Fruit fly (Drosophila melanogaster) whole organism, embryonic: ENCODE measurements around the gene CG43954.

Experiments used
- Adf1 ChIP-seq: fragments of 200-800 bp; sonication (Bioruptor generic); IDR thresholded peaks from 2 replicates; pipeline ENCODE4 v1.3.6; 2022; ENCODE audit warnings: missing biosample characterization, missing genetic modification characterization
- CG11398 ChIP-seq: fragments of 200-800 bp; sonication (Bioruptor generic); optimal IDR thresholded peaks from 2 replicates; lab custom pipeline; 2016; ENCODE audit warnings: missing biosample characterization, missing genetic modification characterization
- CG13287 ChIP-seq: fragments of 200-800 bp; sonication (Bioruptor generic); IDR thresholded peaks from 2 replicates; pipeline ENCODE4 v1.3.6; 2022; ENCODE audit warnings: missing biosample characterization, missing genetic modification characterization; ENCODE audit not compliant: partially characterized antibody
- CG13296 ChIP-seq: fragments of 200-800 bp; sonication (Bioruptor generic); optimal IDR thresholded peaks from 3 replicates; lab custom pipeline; 2018; ENCODE audit warnings: missing biosample characterization, mild to moderate bottlenecking, missing genetic modification characterization
- CG2889 ChIP-seq: fragments of 200-800 bp; sonication (Bioruptor generic); IDR thresholded peaks from 3 replicates; pipeline ENCODE4 v1.3.6; 2022; ENCODE audit warnings: missing biosample characterization, missing genetic modification characterization
- CG32532 ChIP-seq: fragments of 200-800 bp; sonication (Bioruptor generic); IDR thresholded peaks from 2 replicates; pipeline ENCODE4 v1.3.6; 2022; ENCODE audit warnings: missing biosample characterization, missing genetic modification characterization
- CG42726 ChIP-seq: fragments of 200-800 bp; sonication (Bioruptor generic); IDR thresholded peaks from 2 replicates; pipeline ENCODE4 v1.3.6; 2022; ENCODE audit warnings: missing biosample characterization, missing genetic modification characterization; ENCODE audit not compliant: partially characterized antibody
- Chrac-16 ChIP-seq: fragments of 200-800 bp; sonication (Bioruptor generic); optimal IDR thresholded peaks from 3 replicates; lab custom pipeline; 2016; ENCODE audit warnings: missing biosample characterization, missing genetic modification characterization
- Drgx ChIP-seq: fragments of 200-800 bp; sonication (Bioruptor generic); IDR thresholded peaks from 2 replicates; pipeline ENCODE4 v1.3.6; 2022; ENCODE audit warnings: missing biosample characterization, missing genetic modification characterization
- Ets65A ChIP-seq: fragments of 200-800 bp; sonication (Bioruptor generic); peaks from one replicate; lab custom pipeline; 2016; ENCODE audit warnings: missing biosample characterization, missing genetic modification characterization
- HLH3B ChIP-seq: fragments of 200-800 bp; sonication (Bioruptor generic); IDR thresholded peaks from 2 replicates; pipeline ENCODE4 v1.3.6; 2022; ENCODE audit warnings: missing biosample characterization, missing genetic modification characterization
- Hmr ChIP-seq: fragments of 200-800 bp; sonication (Bioruptor generic); optimal IDR thresholded peaks from 3 replicates; lab custom pipeline; 2017; ENCODE audit warnings: mild to moderate bottlenecking, missing biosample characterization, missing genetic modification reagents, missing genetic modification characterization
- Hr39 ChIP-seq: fragments of >200 bp; optimal IDR thresholded peaks from 2 replicates; lab custom pipeline; 2017
- Lhr ChIP-seq: fragments of 200-800 bp; sonication (Bioruptor generic); optimal IDR thresholded peaks from 3 replicates; lab custom pipeline; 2017; ENCODE audit warnings: mild to moderate bottlenecking, missing biosample characterization, missing genetic modification reagents, missing genetic modification characterization
- Med ChIP-seq: fragments of 200-800 bp; sonication (Bioruptor generic); peaks from one replicate; lab custom pipeline; 2016; ENCODE audit warnings: missing biosample characterization, missing genetic modification characterization, mild to moderate bottlenecking, inconsistent platforms, moderate library complexity
- Nf-YC ChIP-seq: fragments of 200-800 bp; optimal IDR thresholded peaks from 3 replicates; lab custom pipeline; 2019; ENCODE audit warnings: missing biosample characterization, mild to moderate bottlenecking, missing genetic modification characterization, moderate library complexity
- Stat92E ChIP-seq, 3 experiments: fragments of >200 bp in 2 of 3; fragments of 200-800 bp in 1 of 3; sonication (Bioruptor generic) in 1 of 3; optimal IDR thresholded peaks; 2 replicates each; lab custom pipeline; 2017 to 2019; ENCODE audit warnings: missing biosample characterization in 3 of 3, missing genetic modification characterization in 3 of 3, mild to moderate bottlenecking in 1 of 3, moderate library complexity in 1 of 3
- Tbp ChIP-seq: fragments of >200 bp; optimal IDR thresholded peaks from 2 replicates; lab custom pipeline; 2018; ENCODE audit warnings: missing biosample characterization, missing genetic modification characterization
- Trl ChIP-seq, 3 experiments: fragments of >200 bp in 2 of 3; fragments of 200-800 bp in 1 of 3; sonication (Bioruptor generic) in 1 of 3; optimal IDR thresholded peaks; 2 replicates in 1 of 3; 3 replicates in 2 of 3; lab custom pipeline; 2016 to 2017; ENCODE audit warnings: missing biosample characterization in 1 of 3, missing genetic modification characterization in 1 of 3
- abd-A ChIP-seq: fragments of 200-800 bp; sonication (Bioruptor generic); optimal IDR thresholded peaks from 3 replicates; lab custom pipeline; 2019; ENCODE audit warnings: missing biosample characterization, mild to moderate bottlenecking, missing genetic modification characterization, moderate library complexity
- aop ChIP-seq: fragments of 200-800 bp; sonication (Bioruptor generic); IDR thresholded peaks from 2 replicates; pipeline ENCODE4 v1.3.6; 2022; ENCODE audit warnings: missing biosample characterization, missing genetic modification characterization
- ara ChIP-seq: fragments of 200-800 bp; sonication (Bioruptor generic); IDR thresholded peaks from 2 replicates; pipeline ENCODE4 v1.3.6; 2022; ENCODE audit warnings: missing biosample characterization, missing genetic modification characterization
- bab2 ChIP-seq: fragments of 200-800 bp; sonication (Bioruptor generic); optimal IDR thresholded peaks from 2 replicates; lab custom pipeline; 2016; ENCODE audit warnings: missing biosample characterization, missing genetic modification characterization
- chif ChIP-seq, 2 experiments: fragments of 200-800 bp; sonication (Bioruptor generic); optimal IDR thresholded peaks; 3 replicates each; lab custom pipeline; 2016; ENCODE audit warnings: missing biosample characterization in 2 of 2, missing genetic modification characterization in 2 of 2
- chinmo ChIP-seq: fragments of 200-800 bp; sonication (Bioruptor generic); IDR thresholded peaks from 4 replicates; pipeline ENCODE4 v1.3.6; 2022; ENCODE audit warnings: missing biosample characterization, missing genetic modification characterization; ENCODE audit not compliant: partially characterized antibody
- ci ChIP-seq: fragments of 200-800 bp; sonication (Bioruptor generic); IDR thresholded peaks from 3 replicates; pipeline ENCODE4 v1.3.6; 2022; ENCODE audit warnings: missing biosample characterization, missing genetic modification characterization
- crol ChIP-seq: fragments of 200-800 bp; sonication (Bioruptor generic); IDR thresholded peaks from 2 replicates; pipeline ENCODE4 v1.3.6; 2022; ENCODE audit warnings: missing biosample characterization, missing genetic modification characterization
- dpn ChIP-seq, 2 experiments: fragments of 200-800 bp; sonication (Bioruptor generic); optimal IDR thresholded peaks; 3 replicates each; lab custom pipeline; 2016; ENCODE audit warnings: missing biosample characterization in 2 of 2, missing genetic modification characterization in 2 of 2
- ems ChIP-seq: fragments of 200-800 bp; sonication (Bioruptor generic); optimal IDR thresholded peaks from 3 replicates; lab custom pipeline; 2016; ENCODE audit warnings: missing biosample characterization, missing genetic modification characterization
- ewg ChIP-seq: fragments of 200-800 bp; sonication (Bioruptor generic); optimal IDR thresholded peaks from 3 replicates; lab custom pipeline; 2017; ENCODE audit warnings: mild to moderate bottlenecking, missing biosample characterization, missing genetic modification reagents, missing genetic modification characterization
- hkb ChIP-seq, 2 experiments: fragments of 200-800 bp in 1 of 2; fragments of >200 bp in 1 of 2; sonication (Bioruptor generic) in 1 of 2; IDR thresholded peaks in 1 of 2; optimal IDR thresholded peaks in 1 of 2; 2 replicates each; pipeline versions ENCODE4 v1.3.6 to Lab custom; 2017 to 2022; ENCODE audit warnings: missing biosample characterization in 1 of 2, missing genetic modification characterization in 1 of 2
- nerfin-1 ChIP-seq: fragments of 200-800 bp; sonication (Bioruptor generic); optimal IDR thresholded peaks from 3 replicates; lab custom pipeline; 2019; ENCODE audit warnings: missing biosample characterization, mild to moderate bottlenecking, missing genetic modification characterization, moderate library complexity
- nerfin-2 ChIP-seq: fragments of 200-800 bp; sonication (Bioruptor generic); IDR thresholded peaks from 2 replicates; pipeline ENCODE4 v1.3.6; 2022; ENCODE audit warnings: missing biosample characterization, missing genetic modification characterization; ENCODE audit not compliant: partially characterized antibody
- p53 ChIP-seq: fragments of 200-800 bp; sonication (Bioruptor generic); optimal IDR thresholded peaks from 2 replicates; lab custom pipeline; 2016; ENCODE audit warnings: missing biosample characterization, missing genetic modification characterization
- pb ChIP-seq: fragments of 200-800 bp; sonication (Bioruptor generic); optimal IDR thresholded peaks from 3 replicates; lab custom pipeline; 2016; ENCODE audit warnings: missing biosample characterization, missing genetic modification characterization
- peb ChIP-seq: fragments of 200-800 bp; sonication (Bioruptor generic); IDR thresholded peaks from 2 replicates; pipeline ENCODE4 v1.3.6; 2022; ENCODE audit warnings: missing biosample characterization, missing genetic modification characterization
- pum ChIP-seq: fragments of 200-800 bp; sonication (Bioruptor generic); optimal IDR thresholded peaks from 2 replicates; lab custom pipeline; 2016; ENCODE audit warnings: missing biosample characterization, missing genetic modification characterization
- scrt ChIP-seq: fragments of 200-800 bp; sonication (Bioruptor generic); optimal IDR thresholded peaks from 2 replicates; lab custom pipeline; 2018; ENCODE audit warnings: missing biosample characterization, mild to moderate bottlenecking, missing genetic modification characterization, moderate library complexity
- seq ChIP-seq: fragments of 200-800 bp; sonication (Bioruptor generic); IDR thresholded peaks from 2 replicates; pipeline ENCODE4 v1.3.6; 2022; ENCODE audit warnings: missing biosample characterization, missing genetic modification characterization
- sima ChIP-seq: fragments of 200-800 bp; sonication (Bioruptor generic); optimal IDR thresholded peaks from 2 replicates; lab custom pipeline; 2016; ENCODE audit warnings: missing biosample characterization, missing genetic modification characterization
- sisA ChIP-seq: fragments of 200-800 bp; sonication (Bioruptor generic); IDR thresholded peaks from 2 replicates; pipeline ENCODE4 v1.3.6; 2022; ENCODE audit warnings: missing biosample characterization, missing genetic modification characterization
- sqz ChIP-seq: fragments of 200-800 bp; sonication (Bioruptor generic); optimal IDR thresholded peaks from 3 replicates; lab custom pipeline; 2018; ENCODE audit warnings: missing biosample characterization, mild to moderate bottlenecking, missing genetic modification characterization
- sr ChIP-seq: fragments of 200-800 bp; sonication (Bioruptor generic); IDR thresholded peaks from 3 replicates; pipeline ENCODE4 v1.3.6; 2022; ENCODE audit warnings: missing biosample characterization, missing genetic modification characterization
- trem ChIP-seq: fragments of 200-800 bp; optimal IDR thresholded peaks from 3 replicates; lab custom pipeline; 2019; ENCODE audit warnings: missing biosample characterization, mild to moderate bottlenecking, missing genetic modification characterization, moderate library complexity
- trh ChIP-seq: fragments of 200-800 bp; sonication (Bioruptor generic); optimal IDR thresholded peaks from 2 replicates; lab custom pipeline; 2016; ENCODE audit warnings: missing biosample characterization, missing genetic modification characterization
- vnd ChIP-seq: fragments of 200-800 bp; sonication (Bioruptor generic); IDR thresholded peaks from 3 replicates; pipeline ENCODE4 v1.3.6; 2022; ENCODE audit warnings: missing biosample characterization, missing genetic modification characterization; ENCODE audit not compliant: partially characterized antibody
- zen2 ChIP-seq: fragments of 200-800 bp; sonication (Bioruptor generic); IDR thresholded peaks from 3 replicates; pipeline ENCODE4 v1.3.6; 2022; ENCODE audit warnings: missing biosample characterization, missing genetic modification characterization; ENCODE audit not compliant: partially characterized antibody

CG43954 gene

dm6 chr3L:16646865-16647459 is 64.5 kb downstream of the CG43954 start (continued):
- 0 out of 2 replicates have a peak, but pooled peaks have one; percentile 19 for TF ChIP-seq nerfin-2 (GFP tag; lab: Robert Waterston, UW)
- no peak for TF ChIP-seq trh (GFP tag; lab: Kevin White, UChicago)
- TF ChIP-seq peb (GFP tag; lab: Robert Waterston, UW): no peak
- peak; percentile 34; the same call in 1 of the 2 replicates for TF ChIP-seq CG32532 (GFP tag; lab: Robert Waterston, UW)
- TF ChIP-seq sr: no peak
- TF ChIP-seq dpn (GFP tag; optimal IDR thresholded peaks at IDR 0.05; lab: Kevin White, UChicago): peak in 1 of 2 experiments; percentile 31
- peak; percentile 89 for TF ChIP-seq Hr39 (lab: Kevin White, UChicago)
- TF ChIP-seq HLH3B (GFP tag; lab: Robert Waterston, UW): no peak
- TF ChIP-seq chinmo (GFP tag; lab: Robert Waterston, UW): 0 out of 4 replicates have a peak, but pooled peaks have one; percentile 17
- TF ChIP-seq bab2 (GFP tag; lab: Kevin White, UChicago): no peak
- peak; percentile 11 for TF ChIP-seq pb (GFP tag; lab: Kevin White, UChicago)
- no peak for TF ChIP-seq Lhr (GFP tag; lab: Kevin White, UChicago)
- TF ChIP-seq CG2889 (GFP tag; lab: Robert Waterston, UW): 0 out of 3 replicates have a peak, but pooled peaks have one; percentile 11
- TF ChIP-seq Hmr: no peak
- TF ChIP-seq ara (GFP tag; lab: Robert Waterston, UW): 0 out of 2 replicates have a peak, but pooled peaks have one; percentile 30
- TF ChIP-seq Chrac-16 (GFP tag; lab: Kevin White, UChicago): no peak
- TF ChIP-seq crol (GFP tag; lab: Robert Waterston, UW): peak; percentile 74
- TF ChIP-seq ci (GFP tag; lab: Robert Waterston, UW): no peak
- TF ChIP-seq abd-A (tag; lab: Kevin White, UChicago): no peak
- peak in 1 of 2 experiments; percentile 2 for TF ChIP-seq chif (GFP tag; optimal IDR thresholded peaks at IDR 0.05; lab: Kevin White, UChicago)
- peak; percentile 64; the same call in 1 of the 2 replicates for TF ChIP-seq CG42726 (GFP tag; lab: Robert Waterston, UW)
- TF ChIP-seq Drgx (GFP tag; lab: Robert Waterston, UW): peak; percentile 32; the same call in 1 of the 2 replicates
- peak; percentile 3 for TF ChIP-seq pum
- TF ChIP-seq ewg: peak; percentile 58
- TF ChIP-seq p53 (GFP tag; lab: Kevin White, UChicago): no peak

- TF ChIP-seq seq (GFP tag; lab: Robert Waterston, UW) (peak; percentile 66; the same call in 1 of the 2 replicates), Tbp (GFP tag; lab: Kevin White, UChicago) (no peak), nerfin-1 (tag; lab: Kevin White, UChicago) (peak; percentile 51), abd-A (tag; lab: Kevin White, UChicago) (peak; percentile 81), CG11398 (no peak), aop (GFP tag; lab: Robert Waterston, UW) (no peak), vnd (GFP tag; lab: Robert Waterston, UW) (0 out of 3 replicates have a peak, but pooled peaks have one; percentile 11), sqz (GFP tag; lab: Kevin White, UChicago) (peak; percentile 66), ems (GFP tag; lab: Kevin White, UChicago) (no peak), Ets65A (no peak), Stat92E (GFP tag; optimal IDR thresholded peaks at IDR 0.05; lab: Kevin White, UChicago) (no peak), zen2 (GFP tag; lab: Robert Waterston, UW) (no peak), CG13287 (GFP tag; lab: Robert Waterston, UW) (no peak), scrt (GFP tag; lab: Kevin White, UChicago) (peak; percentile 32), CG13296 (GFP tag; lab: Kevin White, UChicago) (no peak), Trl (optimal IDR thresholded peaks at IDR 0.05; lab: Kevin White, UChicago) (peak; percentile 50 to 56), Trl (GFP tag; optimal IDR thresholded peaks at IDR 0.05; lab: Kevin White, UChicago) (no peak), hkb (optimal IDR thresholded peaks at IDR 0.05; lab: Kevin White, UChicago) (no peak), hkb (GFP tag; IDR thresholded peaks at IDR 0.05; lab: Robert Waterston, UW) (0 out of 2 replicates have a peak, but pooled peaks have one; percentile 26), sima (GFP tag; lab: Kevin White, UChicago) (no peak), trem (tag; lab: Kevin White, UChicago) (no peak), trh (GFP tag; lab: Kevin White, UChicago) (no peak), Nf-YC (tag; lab: Kevin White, UChicago) (no peak), sisA (GFP tag; lab: Robert Waterston, UW) (no peak), Adf1 (GFP tag; lab: Robert Waterston, UW) (no peak), Med (GFP tag; lab: Kevin White, UChicago) (peak; percentile 46)
These were observed 66.0 kb downstream of the CG43954 start for dm6 chr3L:16645323-16645982.
